Worm (Caenorhabditis elegans): ENCODE data around the gene F08F8.6.

Gene F08F8.6

DNA sequence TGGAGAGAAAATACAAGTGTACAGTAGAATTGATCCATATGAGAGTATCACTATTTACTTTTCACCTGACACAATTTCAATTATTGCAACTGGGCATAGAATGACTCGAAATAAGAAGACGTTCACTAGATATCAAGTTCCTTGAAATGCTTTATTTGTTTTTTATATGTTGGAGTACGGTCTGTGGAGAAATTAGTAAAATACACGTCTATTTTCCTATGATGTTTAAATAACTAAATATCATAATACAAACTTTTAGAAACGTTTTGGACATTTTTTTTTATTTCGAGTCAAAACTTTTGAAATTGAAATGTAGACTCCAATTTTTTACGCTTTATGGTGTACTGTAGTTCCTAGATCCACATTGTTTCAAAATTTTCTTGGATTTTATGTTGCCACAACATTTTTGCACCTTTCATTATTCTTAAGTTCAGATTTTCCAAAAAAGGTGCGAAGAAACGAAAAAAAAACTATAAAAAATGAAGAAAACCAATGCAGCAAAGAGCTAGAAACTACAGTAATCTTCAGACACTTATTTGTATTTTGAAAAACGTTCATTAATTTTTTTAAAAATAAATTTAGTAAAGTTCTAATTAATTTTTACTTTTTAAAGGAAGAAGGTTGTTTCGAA lies 26.0 kb downstream of the F08F8.6 start:
- TF ChIP-seq unc-39 (tag; optimal IDR thresholded peaks at IDR 0.05) (no peak), blmp-1 (tag; optimal IDR thresholded peaks at IDR 0.05) (no peak), mab-5 (tag; optimal IDR thresholded peaks at IDR 0.05) (no peak), tbx-8 (GFP tag; optimal IDR thresholded peaks at IDR 0.05) (no peak), unc-120 (tag; optimal IDR thresholded peaks at IDR 0.05; ENCODE audit: poor library complexity, severe bottlenecking) (no peak), elt-1 (tag; optimal IDR thresholded peaks at IDR 0.05; ENCODE audit: borderline replicate concordance, insufficient read depth) (no peak), nhr-2 (tag; optimal IDR thresholded peaks at IDR 0.05) (no peak), snpc-4 (tag; optimal IDR thresholded peaks at IDR 0.05) (no peak), hlh-1 (tag; optimal IDR thresholded peaks at IDR 0.05) (no peak), nhr-12 (tag; optimal IDR thresholded peaks at IDR 0.05) (no peak), flh-1 (GFP tag; optimal IDR thresholded peaks at IDR 0.05) (no peak), mep-1 (tag; optimal IDR thresholded peaks at IDR 0.05) (no peak)

DNA sequence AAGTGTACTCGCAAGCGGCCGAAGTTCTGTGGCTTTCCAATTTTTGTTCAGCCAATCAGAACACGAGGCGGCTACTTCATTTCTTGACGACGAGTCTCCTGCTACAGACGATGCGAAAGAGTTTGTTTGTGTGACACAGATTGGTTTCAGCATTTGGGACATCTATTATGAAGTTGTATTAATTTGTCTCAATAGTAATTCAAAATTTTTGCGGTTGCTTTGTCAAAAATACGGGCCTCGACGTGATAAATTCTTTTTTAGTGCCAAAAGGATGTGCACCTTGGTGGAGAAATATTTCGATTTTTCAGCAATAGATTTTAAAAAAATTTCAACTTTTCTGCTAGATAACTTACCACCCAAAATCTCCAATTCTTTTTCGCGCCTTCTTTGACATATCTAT lies 27.1 kb downstream of the F08F8.6 start:
- TF ChIP-seq bed-3 (GFP tag; optimal IDR thresholded peaks at IDR 0.05): no peak

DNA sequence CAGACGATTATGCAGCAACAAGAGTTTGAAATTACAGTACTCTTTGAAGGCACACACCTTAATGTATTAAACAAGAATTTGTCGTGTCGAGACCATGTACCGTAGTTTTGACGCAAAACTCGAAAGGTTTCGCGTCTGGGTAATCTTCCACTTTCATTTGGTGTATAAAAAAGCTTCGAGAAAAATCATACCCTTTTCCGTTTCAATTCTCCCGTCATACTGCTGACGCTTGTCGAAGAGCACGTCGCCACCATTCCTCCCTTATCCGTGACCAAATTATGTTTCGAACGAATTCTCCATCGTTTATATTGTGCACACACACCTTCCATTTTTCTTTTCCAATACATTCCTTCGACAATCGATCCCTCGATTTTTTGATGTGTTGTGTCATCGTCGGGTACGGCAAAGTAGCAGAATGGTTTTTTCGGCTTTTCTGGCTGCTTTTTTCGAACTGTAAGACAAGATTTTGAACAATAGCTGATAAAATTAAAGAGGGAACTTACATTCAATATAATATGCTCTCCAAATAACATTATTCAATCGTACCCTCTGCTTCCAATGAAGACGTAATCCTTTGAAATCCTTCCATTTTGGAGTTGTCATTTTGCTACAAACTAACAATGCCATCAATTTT lies 30.4 kb downstream of the F08F8.6 start:
- TF ChIP-seq flh-1 (GFP tag; optimal IDR thresholded peaks at IDR 0.05) (no peak), unc-62 (GFP tag; optimal IDR thresholded peaks at IDR 0.05) (no peak), elt-1 (tag; optimal IDR thresholded peaks at IDR 0.05; ENCODE audit: borderline replicate concordance, insufficient read depth) (no peak), lin-32 (GFP tag; optimal IDR thresholded peaks at IDR 0.05) (no peak)

DNA sequence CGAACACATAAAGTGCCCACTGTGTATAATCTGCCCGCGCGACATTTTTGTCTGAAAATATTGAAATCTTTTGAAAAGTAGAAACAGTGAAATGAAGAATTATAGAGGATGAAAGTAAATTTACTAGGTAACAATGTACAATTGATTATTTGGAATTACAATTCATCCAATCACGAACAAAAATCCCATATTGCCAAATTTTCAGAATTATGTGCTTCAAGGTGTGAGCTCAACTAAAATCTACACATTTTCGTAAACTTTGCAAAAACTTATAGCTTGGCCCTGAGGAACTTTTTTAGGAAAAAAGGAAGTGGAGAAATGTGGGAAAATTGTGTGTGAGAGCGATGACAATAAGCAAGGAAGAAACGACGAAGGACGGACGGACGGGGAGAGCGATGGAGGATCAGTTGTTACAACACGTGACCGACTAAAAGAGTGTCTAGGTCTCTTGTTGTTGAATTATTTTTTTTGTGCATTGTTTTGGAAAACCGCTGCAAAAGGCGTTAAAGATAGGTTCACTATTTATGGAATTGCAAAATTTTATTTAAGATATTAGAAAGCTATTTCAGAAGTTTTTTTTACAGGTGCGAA lies 31.3 kb downstream of the F08F8.6 start, which contains the start of gene mml-1:
TSS of gene mml-1 (minus strand) at position 51 of the 591 bp plus-strand sequence.
- TF ChIP-seq hlh-1 (tag; optimal IDR thresholded peaks at IDR 0.05) (peak; percentile 46), M03D4.4 (tag; optimal IDR thresholded peaks at IDR 0.05) (no peak), unc-120 (tag; optimal IDR thresholded peaks at IDR 0.05; ENCODE audit: poor library complexity, severe bottlenecking) (peak; percentile 29)

DNA sequence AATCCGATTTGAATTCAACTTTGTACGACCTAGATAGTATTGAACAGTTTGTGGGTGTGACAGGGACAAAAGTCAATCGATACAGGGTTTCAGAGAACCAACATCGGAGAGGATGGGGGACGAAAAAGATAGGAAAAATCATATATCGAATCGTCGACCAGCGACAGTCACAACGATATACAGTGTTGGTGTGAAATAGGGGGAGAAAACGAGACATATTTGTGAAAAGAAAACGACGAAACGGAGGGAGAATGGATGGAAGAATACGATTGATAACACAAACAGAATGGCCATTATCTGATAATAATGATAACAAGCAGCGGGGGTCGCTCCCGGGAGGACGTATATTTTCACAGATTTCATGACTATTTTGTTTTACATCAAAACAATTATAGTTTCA lies 31.9 kb downstream of the F08F8.6 start:
- no peak for TF ChIP-seq tbx-8 (GFP tag; optimal IDR thresholded peaks at IDR 0.05)
- peak; percentile 60 for TF ChIP-seq elt-3 (tag; optimal IDR thresholded peaks at IDR 0.05)

DNA sequence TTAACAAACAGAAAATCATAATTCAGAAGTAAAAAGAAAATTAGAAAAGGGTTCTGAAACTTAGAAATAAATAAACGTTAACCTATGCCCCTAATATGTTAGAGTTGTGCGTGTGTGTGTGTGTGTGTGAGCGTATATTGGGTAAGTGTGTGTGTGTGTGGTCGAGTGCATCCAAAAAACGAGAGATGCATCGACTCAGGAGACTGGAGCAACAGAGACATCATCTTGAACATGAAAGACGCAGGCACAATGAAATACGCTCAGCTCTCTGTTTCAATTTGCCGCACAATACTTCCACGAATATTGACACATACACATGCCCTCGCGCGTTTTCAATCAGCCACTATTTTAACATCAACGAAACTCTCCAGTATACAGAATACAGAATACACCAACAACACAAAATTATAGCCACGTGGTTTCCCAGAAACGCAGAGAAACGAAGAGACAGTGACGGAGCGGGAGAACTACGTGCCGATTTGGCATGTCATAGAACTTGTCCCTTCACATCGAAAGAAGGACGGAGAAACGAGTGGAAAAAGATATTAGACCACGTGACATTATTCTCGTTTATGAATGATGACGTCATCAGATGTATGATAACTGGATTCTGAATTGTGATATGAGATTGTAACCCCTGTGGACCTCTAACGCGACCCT lies 32.8 kb downstream of the F08F8.6 start:
- TF ChIP-seq flh-1 (GFP tag; optimal IDR thresholded peaks at IDR 0.05) (no peak), bed-3 (GFP tag; optimal IDR thresholded peaks at IDR 0.05) (no peak), lin-13 (tag; optimal IDR thresholded peaks at IDR 0.05) (peak; percentile 15), unc-39 (tag; optimal IDR thresholded peaks at IDR 0.05) (no peak), M03D4.4 (tag; optimal IDR thresholded peaks at IDR 0.05) (no peak), ztf-11 (tag; optimal IDR thresholded peaks at IDR 0.05) (no peak), cnd-1 (tag; optimal IDR thresholded peaks at IDR 0.05) (no peak), snpc-4 (tag; optimal IDR thresholded peaks at IDR 0.05) (no peak), unc-120 (tag; optimal IDR thresholded peaks at IDR 0.05; ENCODE audit: poor library complexity, severe bottlenecking) (no peak), nhr-237 (tag; optimal IDR thresholded peaks at IDR 0.05) (peak; percentile 56), blmp-1 (tag; optimal IDR thresholded peaks at IDR 0.05) (no peak), mls-2 (tag; optimal IDR thresholded peaks at IDR 0.05) (peak; percentile 22), nhr-76 (tag; optimal IDR thresholded peaks at IDR 0.05) (no peak), ceh-83 (GFP tag; optimal IDR thresholded peaks at IDR 0.05) (no peak), drap-1 (GFP tag; optimal IDR thresholded peaks at IDR 0.05) (peak; percentile 38), ham-2 (GFP tag; optimal IDR thresholded peaks at IDR 0.05) (no peak), ces-1 (GFP tag; optimal IDR thresholded peaks at IDR 0.05) (no peak), mep-1 (tag; optimal IDR thresholded peaks at IDR 0.05) (no peak), elt-3 (tag; optimal IDR thresholded peaks at IDR 0.05) (peak; percentile 47), elt-1 (tag; optimal IDR thresholded peaks at IDR 0.05; ENCODE audit: borderline replicate concordance, insufficient read depth) (no peak), tbx-8 (GFP tag; optimal IDR thresholded peaks at IDR 0.05) (no peak), sem-2 (GFP tag; optimal IDR thresholded peaks at IDR 0.05) (no peak), hlh-1 (tag; optimal IDR thresholded peaks at IDR 0.05) (peak; percentile 19), unc-62 (GFP tag; optimal IDR thresholded peaks at IDR 0.05) (peak; percentile 51), lsy-2 (tag; optimal IDR thresholded peaks at IDR 0.05) (no peak), lin-32 (GFP tag; optimal IDR thresholded peaks at IDR 0.05) (no peak), ceh-43 (GFP tag; optimal IDR thresholded peaks at IDR 0.05) (no peak), sptf-1 (tag; optimal IDR thresholded peaks at IDR 0.05) (peak; percentile 12), zip-8 (tag; optimal IDR thresholded peaks at IDR 0.05) (peak; percentile 78), nhr-28 (tag; optimal IDR thresholded peaks at IDR 0.05) (no peak), pha-4 (tag; optimal IDR thresholded peaks at IDR 0.05) (peak; percentile 66), nhr-12 (tag; optimal IDR thresholded peaks at IDR 0.05) (no peak), mab-5 (tag; optimal IDR thresholded peaks at IDR 0.05) (no peak)

Measured in whole organism, mixed stage, embryonic.